Fruit fly (Drosophila melanogaster): ENCODE data around the gene CG15219.

The CG15219 gene

dm6 chr2L:22146247-22146646 lies 40.9 kb upstream of the CG15219 start (continued):
- TF ChIP-seq D19B (GFP tag; optimal IDR thresholded peaks at IDR 0.05) (no peak), Adf1 (GFP tag; IDR thresholded peaks at IDR 0.05) (no peak), phol (tag; optimal IDR thresholded peaks at IDR 0.05) (no peak), CG11456 (GFP tag; IDR thresholded peaks at IDR 0.05) (no peak), CG34422 (GFP tag; IDR thresholded peaks at IDR 0.05) (0 out of 3 replicates have a peak, but pooled peaks have one; percentile 18), org-1 (GFP tag; optimal IDR thresholded peaks at IDR 0.05) (no peak), btn (GFP tag; optimal IDR thresholded peaks at IDR 0.05) (no peak), Mes4 (GFP tag; optimal IDR thresholded peaks at IDR 0.05) (no peak), Dref (GFP tag; IDR thresholded peaks at IDR 0.05) (no peak), CG11398 (GFP tag; optimal IDR thresholded peaks at IDR 0.05) (no peak), sens-2 (GFP tag; IDR thresholded peaks at IDR 0.05) (no peak), Deaf1 (tag; optimal IDR thresholded peaks at IDR 0.05) (peak; percentile 92), Bgb (GFP tag; IDR thresholded peaks at IDR 0.05; ENCODE audit: partially characterized antibody) (peak; percentile 50; the same call in 1 of the 2 replicates), inv (GFP tag; IDR thresholded peaks at IDR 0.05; ENCODE audit: partially characterized antibody) (peak; percentile 42; the same call in 1 of the 2 replicates), CG9437 (GFP tag; optimal IDR thresholded peaks at IDR 0.05) (no peak), CG3995 (GFP tag; optimal IDR thresholded peaks at IDR 0.05) (no peak), Mrtf (GFP tag; IDR thresholded peaks at IDR 0.05) (no peak), disco-r (GFP tag; optimal IDR thresholded peaks at IDR 0.05) (no peak), MBD-R2 (GFP tag; IDR thresholded peaks at IDR 0.05) (0 out of 2 replicates have a peak, but pooled peaks have one; percentile 19), CoRest (tag; optimal IDR thresholded peaks at IDR 0.05) (no peak), row (GFP tag; IDR thresholded peaks at IDR 0.05) (no peak), Ravus (GFP tag; IDR thresholded peaks at IDR 0.05) (no peak), nmo (GFP tag; optimal IDR thresholded peaks at IDR 0.05) (no peak), otp (GFP tag; IDR thresholded peaks at IDR 0.05) (no peak), crol (GFP tag; IDR thresholded peaks at IDR 0.05) (no peak), maf-S (GFP tag; optimal IDR thresholded peaks at IDR 0.05) (no peak), fu2 (GFP tag; optimal IDR thresholded peaks at IDR 0.05) (no peak), Hr78 (GFP tag; optimal IDR thresholded peaks at IDR 0.05) (no peak), gem (tag; optimal IDR thresholded peaks at IDR 0.05) (no peak), scrt (GFP tag; optimal IDR thresholded peaks at IDR 0.05) (peak; percentile 42), GATAe (GFP tag; conservative IDR thresholded peaks at IDR 0.05) (no peak), gt (GFP tag; IDR thresholded peaks at IDR 0.05) (no peak), gsb (GFP tag; IDR thresholded peaks at IDR 0.05) (no peak), Gsc (GFP tag; IDR thresholded peaks at IDR 0.05) (no peak), Drgx (GFP tag; IDR thresholded peaks at IDR 0.05) (no peak), so (GFP tag; IDR thresholded peaks at IDR 0.05) (no peak), sqz (GFP tag; optimal IDR thresholded peaks at IDR 0.05) (no peak), CG4854 (GFP tag; optimal IDR thresholded peaks at IDR 0.05) (no peak), Xrp1 (GFP tag; IDR thresholded peaks at IDR 0.05) (no peak), CG11247 (GFP tag; IDR thresholded peaks at IDR 0.05) (no peak), amos (GFP tag; IDR thresholded peaks at IDR 0.05; ENCODE audit: partially characterized antibody) (peak; percentile 61), E2f1 (GFP tag; IDR thresholded peaks at IDR 0.05) (no peak), ase (GFP tag; IDR thresholded peaks at IDR 0.05) (no peak), CG8388 (GFP tag; optimal IDR thresholded peaks at IDR 0.05) (no peak), Meics (GFP tag; optimal IDR thresholded peaks at IDR 0.05) (no peak), CG1603 (tag; optimal IDR thresholded peaks at IDR 0.05) (no peak), CG8478 (optimal IDR thresholded peaks at IDR 0.05) (no peak), cad (GFP tag; optimal IDR thresholded peaks at IDR 0.05) (no peak), her (GFP tag; optimal IDR thresholded peaks at IDR 0.05) (no peak), ara (GFP tag; IDR thresholded peaks at IDR 0.05) (0 out of 2 replicates have a peak, but pooled peaks have one; percentile 28), HLH3B (GFP tag; IDR thresholded peaks at IDR 0.05) (no peak), CG31365 (tag; optimal IDR thresholded peaks at IDR 0.05) (peak; percentile 24), CG2875 (GFP tag; optimal IDR thresholded peaks at IDR 0.05) (no peak)
